Worm (Caenorhabditis elegans): ENCODE results near the gene Y46G5A.36.

- TF ChIP-seq lin-13 (tag; optimal IDR thresholded peaks at IDR 0.05) (no peak), lsy-2 (tag; optimal IDR thresholded peaks at IDR 0.05) (no peak), unc-62 (GFP tag; optimal IDR thresholded peaks at IDR 0.05) (no peak), hlh-1 (tag; optimal IDR thresholded peaks at IDR 0.05) (no peak), elt-3 (tag; optimal IDR thresholded peaks at IDR 0.05) (no peak), elt-1 (tag; optimal IDR thresholded peaks at IDR 0.05; ENCODE audit: borderline replicate concordance, insufficient read depth) (no peak), mab-5 (tag; optimal IDR thresholded peaks at IDR 0.05) (no peak), nhr-237 (tag; optimal IDR thresholded peaks at IDR 0.05) (no peak)
These were observed 10.2 kb upstream of the Y46G5A.36 start for ce11 chrII:12813253-12813652.
